Fruit fly (Drosophila melanogaster) whole organism, pupa: ENCODE measurements around the gene eIF4E4.

Source experiments
- CG14655 ChIP-seq: fragments of 200-800 bp; sonication (Bioruptor generic); optimal IDR thresholded peaks from 3 replicates; lab custom pipeline; 2017; ENCODE audit warnings: mild to moderate bottlenecking, missing biosample characterization, missing genetic modification reagents, missing genetic modification characterization
- CG8301 ChIP-seq: fragments of 200-800 bp; sonication (Bioruptor generic); optimal IDR thresholded peaks from 2 replicates; lab custom pipeline; 2018; ENCODE audit warnings: missing biosample characterization, mild to moderate bottlenecking, missing genetic modification characterization
- CG9948 ChIP-seq: fragments of 200-800 bp; sonication (Bioruptor generic); optimal IDR thresholded peaks from 2 replicates; lab custom pipeline; 2018; ENCODE audit warnings: missing biosample characterization, mild to moderate bottlenecking, missing genetic modification characterization, moderate library complexity
- EcR ChIP-seq: fragments of 200-800 bp; sonication (Bioruptor generic); optimal IDR thresholded peaks from 3 replicates; lab custom pipeline; 2019; ENCODE audit warnings: missing biosample characterization, missing genetic modification characterization, mild to moderate bottlenecking, moderate library complexity, missing genetic modification reagents
- Pif1B ChIP-seq: fragments of 200-800 bp; sonication (Bioruptor generic); optimal IDR thresholded peaks from 3 replicates; lab custom pipeline; 2016; ENCODE audit warnings: missing biosample characterization, missing genetic modification characterization

DNA sequence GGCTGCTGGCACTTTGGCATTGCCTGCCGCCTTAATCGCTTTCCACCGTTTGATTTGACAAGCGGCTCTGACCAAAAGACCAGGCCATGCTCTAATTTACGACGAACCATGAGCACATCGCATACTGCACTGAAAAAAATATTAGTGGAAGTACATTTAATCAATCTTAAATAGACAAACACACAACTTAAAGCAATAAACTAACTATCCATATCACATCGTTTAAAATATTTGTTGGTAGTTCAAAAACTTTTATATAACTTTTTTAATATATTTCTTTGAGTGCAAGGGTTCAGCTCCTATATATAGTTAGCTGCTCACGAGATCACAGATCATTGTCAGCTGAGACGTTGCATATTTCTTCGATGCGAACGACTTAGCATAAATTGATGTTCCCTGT lies 40.4 kb upstream of the eIF4E4 start:
- no peak for TF ChIP-seq CG9948 (tag; lab: Kevin White, UChicago)
- TF ChIP-seq CG8301 (tag; lab: Kevin White, UChicago), result no peak
- no peak for TF ChIP-seq Pif1B
- no peak for TF ChIP-seq EcR
- no peak for TF ChIP-seq CG14655
